Worm (Caenorhabditis elegans): ENCODE results near the gene F59A7.12.

The F59A7.12 gene

ce11 chrV:1998358-1998757 lies 31.6 kb upstream of the F59A7.12 start:
- TF ChIP-seq egl-27 (tag; optimal IDR thresholded peaks at IDR 0.05): no peak
- TF ChIP-seq zip-2 (tag; optimal IDR thresholded peaks at IDR 0.05): no peak
- peak; percentile 74 for TF ChIP-seq php-3 (GFP tag; IDR thresholded peaks at IDR 0.05)
- no peak for TF ChIP-seq nhr-102 (tag; optimal IDR thresholded peaks at IDR 0.05)
- TF ChIP-seq dpl-1 (GFP tag; optimal IDR thresholded peaks at IDR 0.05): no peak
- TF ChIP-seq nhr-28 (tag; optimal IDR thresholded peaks at IDR 0.05): peak; percentile 22
- TF ChIP-seq nhr-77 (tag; optimal IDR thresholded peaks at IDR 0.05): no peak
- no peak for TF ChIP-seq hlh-11 (tag; optimal IDR thresholded peaks at IDR 0.05)
- no peak for TF ChIP-seq duxl-1 (tag; optimal IDR thresholded peaks at IDR 0.05; ENCODE audit: poor library complexity)
- no peak for TF ChIP-seq daf-16 (GFP tag; optimal IDR thresholded peaks at IDR 0.05)
- TF ChIP-seq daf-16 (tag; optimal IDR thresholded peaks at IDR 0.05): peak; percentile 63

ce11 chrV:1999531-2000094 lies 30.4 kb upstream of the F59A7.12 start, which contains the start of gene alh-5:
alh-5 (minus strand) TSS chrV:1999581.
- TF ChIP-seq ZK337.2 (GFP tag; IDR thresholded peaks at IDR 0.05) (no peak), daf-8 (GFP tag; IDR thresholded peaks at IDR 0.05) (no peak), Y75B8A.6 (GFP tag; IDR thresholded peaks at IDR 0.05) (no peak), lin-15B (tag; optimal IDR thresholded peaks at IDR 0.05) (no peak), nhr-76 (tag; optimal IDR thresholded peaks at IDR 0.05) (no peak), nhr-48 (tag; optimal IDR thresholded peaks at IDR 0.05) (no peak), unc-130 (GFP tag; optimal IDR thresholded peaks at IDR 0.05) (no peak), nhr-237 (tag; optimal IDR thresholded peaks at IDR 0.05) (no peak), lin-38 (GFP tag; IDR thresholded peaks at IDR 0.05) (no peak), zfp-3 (GFP tag; conservative IDR thresholded peaks at IDR 0.05) (no peak), skn-1 (tag; optimal IDR thresholded peaks at IDR 0.05) (no peak), saeg-2 (GFP tag; IDR thresholded peaks at IDR 0.05) (no peak), lin-39 (tag; optimal IDR thresholded peaks at IDR 0.05) (no peak), mdl-1 (tag; optimal IDR thresholded peaks at IDR 0.05) (no peak), fkh-10 (GFP tag; optimal IDR thresholded peaks at IDR 0.05) (no peak), rbr-2 (tag; optimal IDR thresholded peaks at IDR 0.05) (no peak), pqm-1 (tag; optimal IDR thresholded peaks at IDR 0.05) (peak; percentile 5), ama-1 (optimal IDR thresholded peaks at IDR 0.05) (no peak), ceh-62 (tag; optimal IDR thresholded peaks at IDR 0.05) (no peak), nhr-102 (tag; optimal IDR thresholded peaks at IDR 0.05) (no peak), nhr-11 (tag; optimal IDR thresholded peaks at IDR 0.05) (no peak), Y105C5A.15 (GFP tag; IDR thresholded peaks at IDR 0.05) (no peak), hlh-11 (tag; optimal IDR thresholded peaks at IDR 0.05) (peak; percentile 31), vab-7 (GFP tag; IDR thresholded peaks at IDR 0.05) (no peak), zag-1 (tag; optimal IDR thresholded peaks at IDR 0.05) (no peak), ctbp-1 (GFP tag; IDR thresholded peaks at IDR 0.05) (no peak), snpc-1.2 (GFP tag; IDR thresholded peaks at IDR 0.05) (no peak), nhr-111 (GFP tag; optimal IDR thresholded peaks at IDR 0.05) (no peak), daf-16 (GFP tag; optimal IDR thresholded peaks at IDR 0.05) (no peak), daf-16 (tag; optimal IDR thresholded peaks at IDR 0.05) (peak; percentile 86), lim-7 (GFP tag; IDR thresholded peaks at IDR 0.05) (no peak), Y5F2A.4 (GFP tag; optimal IDR thresholded peaks at IDR 0.05) (no peak), nhr-28 (tag; optimal IDR thresholded peaks at IDR 0.05) (peak; percentile 99), hif-1 (tag; optimal IDR thresholded peaks at IDR 0.05) (no peak), arid-1 (GFP tag; conservative IDR thresholded peaks at IDR 0.05) (no peak), D1046.2 (GFP tag; IDR thresholded peaks at IDR 0.05) (no peak), zfp-2 (tag; optimal IDR thresholded peaks at IDR 0.05) (no peak), T20F7.1 (GFP tag; optimal IDR thresholded peaks at IDR 0.05) (no peak), F26F4.8 (GFP tag; conservative IDR thresholded peaks at IDR 0.05) (no peak), ceh-44 (GFP tag; IDR thresholded peaks at IDR 0.05) (no peak), gei-8 (GFP tag; optimal IDR thresholded peaks at IDR 0.05) (no peak), ZK546.5 (tag; optimal IDR thresholded peaks at IDR 0.05) (no peak), duxl-1 (tag; optimal IDR thresholded peaks at IDR 0.05; ENCODE audit: poor library complexity) (no peak), F10B5.3 (tag; optimal IDR thresholded peaks at IDR 0.05) (no peak), spr-1 (tag; optimal IDR thresholded peaks at IDR 0.05) (no peak)

Measured in whole organism, L4 larva.